Worm (Caenorhabditis elegans) whole organism, late embryonic: Measurements from ENCODE around the gene acs-20.

ENCODE experiments used
- Y22D7AL.16 ChIP-seq: sonication (generic microtip); optimal IDR thresholded peaks from 2 replicates; lab custom pipeline; 2016; ENCODE audit warnings: missing genetic modification characterization, missing compliant biosample characterization
- ama-1 ChIP-seq: fragments of 150-350 bp; optimal IDR thresholded peaks from 2 replicates; lab custom pipeline; 2014
- ceh-18 ChIP-seq: sonication (generic microtip); optimal IDR thresholded peaks from 2 replicates; lab custom pipeline; 2016; ENCODE audit warnings: missing genetic modification characterization, missing compliant biosample characterization
- ceh-30 ChIP-seq: fragments of 150-350 bp; optimal IDR thresholded peaks from 2 replicates; lab custom pipeline; 2014; ENCODE audit warnings: missing biosample characterization, missing genetic modification characterization
- elt-2 ChIP-seq: sonication (generic microtip); optimal IDR thresholded peaks from 2 replicates; lab custom pipeline; 2016; ENCODE audit warnings: missing genetic modification reagents, missing genetic modification characterization, missing compliant biosample characterization
- ets-4 ChIP-seq: sonication (generic microtip); optimal IDR thresholded peaks from 2 replicates; lab custom pipeline; 2016; ENCODE audit warnings: missing genetic modification characterization, missing compliant biosample characterization
- fkh-10 ChIP-seq: fragments of 150-350 bp; optimal IDR thresholded peaks from 2 replicates; lab custom pipeline; 2014; ENCODE audit warnings: missing biosample characterization, missing genetic modification reagents, missing genetic modification characterization
- nhr-11 ChIP-seq: fragments of 150-350 bp; optimal IDR thresholded peaks from 2 replicates; lab custom pipeline; 2014; ENCODE audit warnings: missing biosample characterization, missing genetic modification characterization
- pag-3 ChIP-seq: sonication (generic microtip); optimal IDR thresholded peaks from 2 replicates; lab custom pipeline; 2016; ENCODE audit warnings: missing compliant biosample characterization, missing genetic modification characterization, borderline replicate concordance
- pha-4 ChIP-seq: fragments of 150-350 bp; optimal IDR thresholded peaks from 2 replicates; lab custom pipeline; 2018; ENCODE audit warnings: missing biosample characterization, missing genetic modification reagents, missing genetic modification characterization

DNA sequence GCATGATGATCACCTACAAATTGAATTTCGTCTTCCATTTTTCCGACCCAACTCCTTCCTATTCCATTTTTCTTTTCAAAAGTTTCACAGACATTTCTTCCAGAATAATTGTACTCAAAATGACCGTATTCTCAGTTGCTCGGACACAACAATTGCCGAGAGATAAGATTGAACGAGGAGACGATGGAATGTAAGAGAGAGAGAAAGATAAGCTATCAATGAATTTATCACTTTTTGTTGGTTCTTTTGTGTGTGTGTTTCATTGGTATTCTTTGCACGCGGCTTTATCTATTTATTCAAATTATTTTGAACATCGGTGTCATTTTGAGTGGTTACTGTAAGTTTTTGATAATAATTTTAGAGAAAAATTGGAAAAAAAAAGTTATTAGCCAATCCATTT is 21.9 kb upstream of the acs-20 start, which contains the start of gene ugt-65:
- TF ChIP-seq pag-3 (no peak), Y22D7AL.16 (tag; lab: Kevin White, UChicago) (no peak), nhr-11 (no peak), ets-4 (tag; lab: Kevin White, UChicago) (no peak), ceh-18 (no peak), fkh-10 (GFP tag; lab: Kevin White, UChicago) (no peak), pha-4 (tag; lab: Kevin White, UChicago) (no peak), ceh-30 (no peak), ama-1 (lab: Kevin White, UChicago) (no peak), elt-2 (tag; lab: Kevin White, UChicago) (peak; percentile 86)
